Fruit fly (Drosophila melanogaster) whole organism, embryonic: Measurements from ENCODE around the gene CG14628.
A peak's percentile ranks its signal among the peaks of the same experiment; 100 is the strongest.

Experiments used
- Atf6 ChIP-seq: fragments of 200-800 bp; sonication (Bioruptor generic); IDR thresholded peaks from 2 replicates; pipeline ENCODE4 v1.3.6; 2022; ENCODE audit warnings: missing biosample characterization, missing genetic modification characterization
- Bteb2 ChIP-seq: fragments of 200-800 bp; sonication (Bioruptor generic); optimal IDR thresholded peaks from 2 replicates; lab custom pipeline; 2016; ENCODE audit warnings: missing biosample characterization, missing genetic modification characterization
- CG1024 ChIP-seq: fragments of 200-800 bp; sonication (Bioruptor generic); IDR thresholded peaks from 2 replicates; pipeline ENCODE4 v1.3.6; 2022; ENCODE audit warnings: missing biosample characterization, missing genetic modification characterization
- CG11504 ChIP-seq: fragments of 200-800 bp; sonication (Bioruptor generic); optimal IDR thresholded peaks from 3 replicates; lab custom pipeline; 2019; ENCODE audit warnings: missing biosample characterization, mild to moderate bottlenecking, missing genetic modification characterization, moderate library complexity
- CG11695 ChIP-seq: fragments of 200-800 bp; sonication (Bioruptor generic); IDR thresholded peaks from 3 replicates; pipeline ENCODE4 v1.3.6; 2022; ENCODE audit warnings: missing biosample characterization, missing genetic modification characterization
- CG11723 ChIP-seq: fragments of 200-800 bp; sonication (Bioruptor generic); optimal IDR thresholded peaks from 2 replicates; lab custom pipeline; 2017; ENCODE audit warnings: missing biosample characterization, mild to moderate bottlenecking, missing genetic modification characterization
- CG12071 ChIP-seq: fragments of 200-800 bp; sonication (Bioruptor generic); optimal IDR thresholded peaks from 3 replicates; lab custom pipeline; 2018; ENCODE audit warnings: missing biosample characterization, mild to moderate bottlenecking, missing genetic modification characterization
- CG12942 ChIP-seq: fragments of 200-800 bp; sonication (Bioruptor generic); optimal IDR thresholded peaks from 3 replicates; lab custom pipeline; 2016; ENCODE audit warnings: missing biosample characterization, missing genetic modification characterization
- CG13296 ChIP-seq: fragments of 200-800 bp; sonication (Bioruptor generic); optimal IDR thresholded peaks from 3 replicates; lab custom pipeline; 2018; ENCODE audit warnings: missing biosample characterization, mild to moderate bottlenecking, missing genetic modification characterization
- CG14860 ChIP-seq: fragments of 200-800 bp; sonication (Bioruptor generic); IDR thresholded peaks from 3 replicates; pipeline ENCODE4 v1.3.6; 2022; ENCODE audit warnings: missing biosample characterization, missing genetic modification characterization; ENCODE audit not compliant: partially characterized antibody
- CG15011 ChIP-seq: fragments of 200-800 bp; sonication (Bioruptor generic); optimal IDR thresholded peaks from 3 replicates; lab custom pipeline; 2018; ENCODE audit warnings: missing biosample characterization, mild to moderate bottlenecking, missing genetic modification characterization
- CG1647 ChIP-seq: fragments of 200-800 bp; sonication (Bioruptor generic); optimal IDR thresholded peaks from 3 replicates; lab custom pipeline; 2016; ENCODE audit warnings: missing biosample characterization, missing genetic modification characterization
- CG2129 ChIP-seq: fragments of 200-800 bp; sonication (Bioruptor generic); IDR thresholded peaks from 2 replicates; pipeline ENCODE4 v1.3.6; 2022; ENCODE audit warnings: missing biosample characterization, missing genetic modification characterization; ENCODE audit not compliant: partially characterized antibody
- CG2202 ChIP-seq: fragments of 200-800 bp; sonication (Bioruptor generic); optimal IDR thresholded peaks from 2 replicates; lab custom pipeline; 2018; ENCODE audit warnings: missing biosample characterization, mild to moderate bottlenecking, missing genetic modification characterization
- CG2678 ChIP-seq: fragments of 200-800 bp; sonication (Bioruptor generic); optimal IDR thresholded peaks from 3 replicates; lab custom pipeline; 2019; ENCODE audit warnings: missing biosample characterization, mild to moderate bottlenecking, missing genetic modification characterization, moderate library complexity
- CG30020 ChIP-seq: fragments of 200-800 bp; optimal IDR thresholded peaks from 2 replicates; lab custom pipeline; 2019; ENCODE audit warnings: missing biosample characterization, mild to moderate bottlenecking, missing genetic modification characterization, moderate library complexity
- CG30403 ChIP-seq: fragments of 200-800 bp; sonication (Bioruptor generic); optimal IDR thresholded peaks from 3 replicates; lab custom pipeline; 2016; ENCODE audit warnings: missing biosample characterization, missing genetic modification characterization
- CG31365 ChIP-seq: fragments of 200-800 bp; sonication (Bioruptor generic); optimal IDR thresholded peaks from 2 replicates; lab custom pipeline; 2018; ENCODE audit warnings: missing biosample characterization, mild to moderate bottlenecking, missing genetic modification characterization
- CG3847 ChIP-seq: fragments of 200-800 bp; sonication (Bioruptor generic); IDR thresholded peaks from 2 replicates; pipeline ENCODE4 v1.3.6; 2022; ENCODE audit warnings: missing biosample characterization, missing genetic modification characterization
- CG4820 ChIP-seq: fragments of 200-800 bp; sonication (Bioruptor generic); optimal IDR thresholded peaks from 3 replicates; lab custom pipeline; 2016; ENCODE audit warnings: missing biosample characterization, missing genetic modification characterization
- Camta ChIP-seq: fragments of 200-800 bp; sonication (Bioruptor generic); optimal IDR thresholded peaks from 2 replicates; lab custom pipeline; 2016; ENCODE audit warnings: missing biosample characterization, missing genetic modification characterization
- CoRest ChIP-seq: fragments of 200-800 bp; sonication (Bioruptor generic); optimal IDR thresholded peaks from 3 replicates; lab custom pipeline; 2018; ENCODE audit warnings: missing biosample characterization, mild to moderate bottlenecking, missing genetic modification characterization, moderate library complexity
- D ChIP-seq, 2 experiments: fragments of 200-800 bp in 1 of 2; fragments of >200 bp in 1 of 2; sonication (Bioruptor generic) in 1 of 2; optimal IDR thresholded peaks; 2 replicates in 1 of 2; 3 replicates in 1 of 2; lab custom pipeline; 2017; ENCODE audit warnings: mild to moderate bottlenecking in 1 of 2, missing biosample characterization in 1 of 2, missing genetic modification characterization in 1 of 2, missing genetic modification reagents in 1 of 2
- Ets65A ChIP-seq: fragments of 200-800 bp; sonication (Bioruptor generic); peaks from one replicate; lab custom pipeline; 2016; ENCODE audit warnings: missing biosample characterization, missing genetic modification characterization
- HLHmδ ChIP-seq: fragments of 200-800 bp; sonication (Bioruptor generic); optimal IDR thresholded peaks from 2 replicates; lab custom pipeline; 2018; ENCODE audit warnings: missing biosample characterization, mild to moderate bottlenecking, missing genetic modification characterization, moderate library complexity
- Hr78 ChIP-seq, 2 experiments: fragments of 200-800 bp in 1 of 2; fragments of >200 bp in 1 of 2; sonication (Bioruptor generic) in 1 of 2; optimal IDR thresholded peaks; 2 replicates each; lab custom pipeline; 2017 to 2019; ENCODE audit warnings: missing biosample characterization in 2 of 2, missing genetic modification characterization in 2 of 2, mild to moderate bottlenecking in 1 of 2, moderate library complexity in 1 of 2
- Kr ChIP-seq: fragments of 200-800 bp; sonication (Bioruptor generic); optimal IDR thresholded peaks from 2 replicates; lab custom pipeline; 2017; ENCODE audit warnings: missing biosample characterization, mild to moderate bottlenecking, missing genetic modification characterization
- Rfx ChIP-seq: fragments of 200-800 bp; sonication (Bioruptor generic); IDR thresholded peaks from 2 replicates; pipeline ENCODE4 v1.3.6; 2022; ENCODE audit warnings: missing biosample characterization, missing genetic modification characterization
- Rx ChIP-seq: fragments of 200-800 bp; sonication (Bioruptor generic); IDR thresholded peaks from 2 replicates; pipeline ENCODE4 v1.3.6; 2022; ENCODE audit warnings: missing biosample characterization, missing genetic modification characterization
- Six4 ChIP-seq: fragments of 200-800 bp; sonication (Bioruptor generic); optimal IDR thresholded peaks from 2 replicates; lab custom pipeline; 2016; ENCODE audit warnings: missing biosample characterization, missing genetic modification characterization
- Sry-β ChIP-seq: fragments of 200-800 bp; sonication (Bioruptor generic); optimal IDR thresholded peaks from 2 replicates; lab custom pipeline; 2018; ENCODE audit warnings: missing biosample characterization, mild to moderate bottlenecking, missing genetic modification characterization, moderate library complexity
- ab ChIP-seq: fragments of 200-800 bp; sonication (Bioruptor generic); optimal IDR thresholded peaks from 2 replicates; lab custom pipeline; 2016; ENCODE audit warnings: missing biosample characterization, missing genetic modification characterization
- bowl ChIP-seq: fragments of 200-800 bp; sonication (Bioruptor generic); IDR thresholded peaks from 2 replicates; pipeline ENCODE4 v1.3.6; 2022; ENCODE audit warnings: missing biosample characterization, missing genetic modification characterization
- chif ChIP-seq, 2 experiments: fragments of 200-800 bp; sonication (Bioruptor generic); optimal IDR thresholded peaks; 3 replicates each; lab custom pipeline; 2016; ENCODE audit warnings: missing biosample characterization in 2 of 2, missing genetic modification characterization in 2 of 2
- ems ChIP-seq: fragments of 200-800 bp; sonication (Bioruptor generic); optimal IDR thresholded peaks from 3 replicates; lab custom pipeline; 2016; ENCODE audit warnings: missing biosample characterization, missing genetic modification characterization
- en ChIP-seq: fragments of 200-800 bp; sonication (Bioruptor generic); optimal IDR thresholded peaks from 2 replicates; lab custom pipeline; 2016; ENCODE audit warnings: missing biosample characterization, missing genetic modification characterization
- ewg ChIP-seq: fragments of 200-800 bp; sonication (Bioruptor generic); optimal IDR thresholded peaks from 3 replicates; lab custom pipeline; 2017; ENCODE audit warnings: mild to moderate bottlenecking, missing biosample characterization, missing genetic modification reagents, missing genetic modification characterization
- inv ChIP-seq: fragments of 200-800 bp; sonication (Bioruptor generic); IDR thresholded peaks from 2 replicates; pipeline ENCODE4 v1.3.6; 2022; ENCODE audit warnings: missing biosample characterization, missing genetic modification characterization; ENCODE audit not compliant: partially characterized antibody
- nerfin-2 ChIP-seq: fragments of 200-800 bp; sonication (Bioruptor generic); IDR thresholded peaks from 2 replicates; pipeline ENCODE4 v1.3.6; 2022; ENCODE audit warnings: missing biosample characterization, missing genetic modification characterization; ENCODE audit not compliant: partially characterized antibody
- nmo ChIP-seq: fragments of 200-800 bp; sonication (Bioruptor generic); optimal IDR thresholded peaks from 2 replicates; lab custom pipeline; 2018; ENCODE audit warnings: missing biosample characterization, mild to moderate bottlenecking, missing genetic modification characterization, moderate library complexity
- onecut ChIP-seq: fragments of 200-800 bp; sonication (Bioruptor generic); IDR thresholded peaks from 2 replicates; pipeline ENCODE4 v1.3.6; 2022; ENCODE audit warnings: missing biosample characterization, missing genetic modification characterization
- p53 ChIP-seq: fragments of 200-800 bp; sonication (Bioruptor generic); optimal IDR thresholded peaks from 2 replicates; lab custom pipeline; 2016; ENCODE audit warnings: missing biosample characterization, missing genetic modification characterization
- peb ChIP-seq: fragments of 200-800 bp; sonication (Bioruptor generic); IDR thresholded peaks from 2 replicates; pipeline ENCODE4 v1.3.6; 2022; ENCODE audit warnings: missing biosample characterization, missing genetic modification characterization
- pho ChIP-seq: fragments of 200-800 bp; sonication (Bioruptor generic); optimal IDR thresholded peaks from 2 replicates; lab custom pipeline; 2016; ENCODE audit warnings: missing biosample characterization, missing genetic modification characterization
- pzg ChIP-seq: fragments of 200-800 bp; sonication (Bioruptor generic); optimal IDR thresholded peaks from 3 replicates; lab custom pipeline; 2018; ENCODE audit warnings: missing biosample characterization, mild to moderate bottlenecking, missing genetic modification characterization, moderate library complexity
- sens-2 ChIP-seq: fragments of 200-800 bp; sonication (Bioruptor generic); IDR thresholded peaks from 2 replicates; pipeline ENCODE4 v1.3.6; 2022; ENCODE audit warnings: missing biosample characterization, missing genetic modification characterization
- seq ChIP-seq: fragments of 200-800 bp; sonication (Bioruptor generic); IDR thresholded peaks from 2 replicates; pipeline ENCODE4 v1.3.6; 2022; ENCODE audit warnings: missing biosample characterization, missing genetic modification characterization
- slbo ChIP-seq: fragments of 200-800 bp; sonication (Bioruptor generic); IDR thresholded peaks from 2 replicates; pipeline ENCODE4 v1.3.6; 2022; ENCODE audit warnings: missing biosample characterization, missing genetic modification characterization
- slou ChIP-seq: fragments of 200-800 bp; sonication (Bioruptor generic); optimal IDR thresholded peaks from 3 replicates; lab custom pipeline; 2016; ENCODE audit warnings: missing biosample characterization, missing genetic modification characterization
- trem ChIP-seq: fragments of 200-800 bp; optimal IDR thresholded peaks from 3 replicates; lab custom pipeline; 2019; ENCODE audit warnings: missing biosample characterization, mild to moderate bottlenecking, missing genetic modification characterization, moderate library complexity
- vnd ChIP-seq: fragments of 200-800 bp; sonication (Bioruptor generic); IDR thresholded peaks from 3 replicates; pipeline ENCODE4 v1.3.6; 2022; ENCODE audit warnings: missing biosample characterization, missing genetic modification characterization; ENCODE audit not compliant: partially characterized antibody

The CG14628 gene

DNA sequence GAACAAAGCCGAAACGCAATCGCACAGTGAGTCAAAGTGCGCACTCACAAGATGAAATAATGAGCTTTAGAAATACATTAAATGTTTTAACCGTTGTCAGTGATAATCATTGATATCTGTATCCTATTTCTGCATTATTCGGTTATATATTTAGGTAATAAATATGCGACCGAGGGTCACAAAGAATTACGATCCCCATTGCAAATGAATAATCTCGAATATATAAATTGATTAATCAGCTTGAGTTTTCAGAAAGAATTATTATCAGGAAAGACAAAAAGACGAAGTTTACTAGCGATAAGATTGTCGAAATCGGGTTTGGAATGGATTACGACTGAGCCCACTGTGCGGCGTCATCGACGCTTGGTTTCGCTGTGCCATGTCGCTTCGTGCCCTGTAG, 25.6 kb downstream of the CG14628 start (continued):
- peak; percentile 57 for TF ChIP-seq nmo (GFP tag; lab: Kevin White, UChicago)
- TF ChIP-seq p53 (GFP tag; lab: Kevin White, UChicago) = no peak
- TF ChIP-seq ab (GFP tag; lab: Kevin White, UChicago) = no peak
- TF ChIP-seq pho (GFP tag; lab: Kevin White, UChicago) = peak; percentile 4
- no peak for TF ChIP-seq ewg (GFP tag; lab: Kevin White, UChicago)
- no peak for TF ChIP-seq pzg (GFP tag; lab: Kevin White, UChicago)
- TF ChIP-seq onecut (GFP tag; lab: Robert Waterston, UW) = no peak
- peak; percentile 37 for TF ChIP-seq CG15011
- TF ChIP-seq CG12942 (GFP tag; lab: Kevin White, UChicago) = peak; percentile 10
- no peak for TF ChIP-seq CG31365
- TF ChIP-seq chif (GFP tag; optimal IDR thresholded peaks at IDR 0.05; lab: Kevin White, UChicago) = peak in 1 of 2 experiments; percentile 22
- TF ChIP-seq ems (GFP tag; lab: Kevin White, UChicago) = peak; percentile 17
- no peak for TF ChIP-seq nerfin-2 (GFP tag; lab: Robert Waterston, UW)
- peak; percentile 70 for TF ChIP-seq CG30403 (GFP tag; lab: Kevin White, UChicago)
- TF ChIP-seq vnd = no peak
- no peak for TF ChIP-seq CG2202 (tag; lab: Kevin White, UChicago)
- TF ChIP-seq CG2129 (GFP tag; lab: Robert Waterston, UW) = no peak
- TF ChIP-seq Rfx (GFP tag; lab: Robert Waterston, UW) = peak; percentile 49
- no peak for TF ChIP-seq sens-2 (GFP tag; lab: Robert Waterston, UW)
- TF ChIP-seq CG11695 = peak; percentile 50; the same call in 1 of the 3 replicates
- TF ChIP-seq slbo (GFP tag; lab: Robert Waterston, UW) = peak; percentile 28
- TF ChIP-seq en = no peak
- peak; percentile 71 for TF ChIP-seq CG11504 (tag; lab: Kevin White, UChicago)
- peak; percentile 60 for TF ChIP-seq Ets65A
- TF ChIP-seq Atf6 (GFP tag; lab: Robert Waterston, UW) = peak; percentile 57
- no peak for TF ChIP-seq CG14860
- no peak for TF ChIP-seq HLHmδ (GFP tag; lab: Kevin White, UChicago)
- TF ChIP-seq CG12071 (GFP tag; lab: Kevin White, UChicago) = peak; percentile 21
- no peak for TF ChIP-seq trem (tag; lab: Kevin White, UChicago)
- peak; percentile 76 for TF ChIP-seq CG2678 (tag; lab: Kevin White, UChicago)
- TF ChIP-seq D (optimal IDR thresholded peaks at IDR 0.05; lab: Kevin White, UChicago) = no peak
- peak; percentile 4 for TF ChIP-seq D (GFP tag; optimal IDR thresholded peaks at IDR 0.05; lab: Kevin White, UChicago)
- no peak for TF ChIP-seq inv (GFP tag; lab: Robert Waterston, UW)
- peak; percentile 70 for TF ChIP-seq CG13296 (GFP tag; lab: Kevin White, UChicago)
- no peak for TF ChIP-seq slou (GFP tag; lab: Kevin White, UChicago)
- TF ChIP-seq bowl (GFP tag; lab: Robert Waterston, UW) = no peak
- no peak for TF ChIP-seq Kr (GFP tag; lab: Kevin White, UChicago)
- no peak for TF ChIP-seq Sry-β (GFP tag; lab: Kevin White, UChicago)
- peak; percentile 65 for TF ChIP-seq CoRest
- TF ChIP-seq CG1647 = no peak
- no peak for TF ChIP-seq CG1024 (GFP tag; lab: Robert Waterston, UW)
- TF ChIP-seq Camta = no peak
- no peak for TF ChIP-seq seq
- peak; percentile 8 for TF ChIP-seq CG4820
- TF ChIP-seq CG3847 (GFP tag; lab: Robert Waterston, UW) = 0 out of 2 replicates have a peak, but pooled peaks have one; percentile 25
- no peak for TF ChIP-seq CG30020 (tag; lab: Kevin White, UChicago)
- TF ChIP-seq Rx = no peak
- TF ChIP-seq CG11723 (GFP tag; lab: Kevin White, UChicago) = no peak
- no peak for TF ChIP-seq Six4
- TF ChIP-seq Bteb2 (GFP tag; lab: Kevin White, UChicago) = no peak
- no peak for TF ChIP-seq peb (GFP tag; lab: Robert Waterston, UW)
- TF ChIP-seq Hr78 (GFP tag; optimal IDR thresholded peaks at IDR 0.05; lab: Kevin White, UChicago) = no peak
